Worm (Caenorhabditis elegans) whole organism, L4 larva: ENCODE measurements around the gene hsp-25.

ENCODE experiments used
- D1046.2 ChIP-seq: fragments of 200-800 bp; sonication (Bioruptor generic); IDR thresholded peaks from 2 replicates; pipeline ENCODE4 v1.3.6; 2022; ENCODE audit warnings: missing genetic modification characterization, missing compliant biosample characterization
- F26F4.8 ChIP-seq: fragments of 200-800 bp; sonication (Bioruptor generic); conservative IDR thresholded peaks from 2 replicates; pipeline ENCODE4 v1.3.6; 2022; ENCODE audit warnings: missing genetic modification characterization, missing compliant biosample characterization
- F49E8.2 ChIP-seq: sonication (generic microtip); optimal IDR thresholded peaks from 2 replicates; lab custom pipeline; 2016; ENCODE audit warnings: missing compliant biosample characterization, mild to moderate bottlenecking, missing genetic modification characterization, borderline replicate concordance
- T26A8.4 ChIP-seq: fragments of 200-800 bp; sonication (Bioruptor generic); IDR thresholded peaks from 2 replicates; pipeline ENCODE4 v1.3.6; 2022; ENCODE audit warnings: missing genetic modification characterization, missing compliant biosample characterization
- Y5F2A.4 ChIP-seq: fragments of 200-800 bp; sonication (Bioruptor generic); optimal IDR thresholded peaks from 2 replicates; lab custom pipeline; 2018; ENCODE audit warnings: mild to moderate bottlenecking, missing genetic modification characterization, missing compliant biosample characterization
- aly-2 ChIP-seq: sonication (generic microtip); optimal IDR thresholded peaks from 2 replicates; lab custom pipeline; 2018; ENCODE audit warnings: missing biosample characterization, missing genetic modification characterization
- ama-1 ChIP-seq: fragments of 150-350 bp; optimal IDR thresholded peaks from 2 replicates; lab custom pipeline; 2014; ENCODE audit warnings: inconsistent platforms, mixed read lengths
- attf-4 ChIP-seq: sonication (generic microtip); optimal IDR thresholded peaks from 3 replicates; lab custom pipeline; 2017; ENCODE audit warnings: missing biosample characterization, missing genetic modification characterization
- ceh-32 ChIP-seq: sonication (generic microtip); optimal IDR thresholded peaks from 2 replicates; lab custom pipeline; 2016; ENCODE audit warnings: mild to moderate bottlenecking, missing genetic modification characterization, missing compliant biosample characterization; ENCODE audit not compliant: poor library complexity
- ceh-44 ChIP-seq: fragments of 200-800 bp; sonication (Bioruptor generic); IDR thresholded peaks from 2 replicates; pipeline ENCODE4 v1.3.6; 2022; ENCODE audit warnings: missing genetic modification reagents, missing genetic modification characterization, missing compliant biosample characterization
- cey-2 ChIP-seq: sonication (generic microtip); optimal IDR thresholded peaks from 3 replicates; lab custom pipeline; 2017; ENCODE audit warnings: missing genetic modification characterization, mild to moderate bottlenecking, missing compliant biosample characterization, antibody characterized with exemption, borderline replicate concordance; ENCODE audit not compliant: insufficient read depth
- ctbp-1 ChIP-seq: fragments of 200-800 bp; sonication (Bioruptor generic); IDR thresholded peaks from 2 replicates; pipeline ENCODE4 v1.3.6; 2022; ENCODE audit warnings: missing genetic modification reagents, missing genetic modification characterization, missing compliant biosample characterization
- daf-16 ChIP-seq, 3 experiments: sonication (generic microtip); optimal IDR thresholded peaks; 2 replicates each; lab custom pipeline; 2016 to 2017; ENCODE audit warnings: missing genetic modification characterization in 3 of 3, missing genetic modification reagents in 3 of 3, mild to moderate bottlenecking in 2 of 3, missing compliant biosample characterization in 2 of 3, missing biosample characterization in 1 of 3, moderate library complexity in 1 of 3
- dmd-6 ChIP-seq: fragments of 200-800 bp; sonication (Bioruptor generic); IDR thresholded peaks from 2 replicates; pipeline ENCODE4 v1.3.6; 2022; ENCODE audit warnings: missing genetic modification reagents, missing genetic modification characterization, missing compliant biosample characterization
- dmd-8 ChIP-seq: fragments of 200-800 bp; sonication (Bioruptor generic); IDR thresholded peaks from 2 replicates; pipeline ENCODE4 v1.3.6; 2022; ENCODE audit warnings: missing genetic modification characterization, missing compliant biosample characterization
- dmd-9 ChIP-seq: fragments of 200-800 bp; sonication (Bioruptor generic); IDR thresholded peaks from 2 replicates; pipeline ENCODE4 v1.3.6; 2022; ENCODE audit warnings: missing genetic modification reagents, missing genetic modification characterization, missing compliant biosample characterization
- duxl-1 ChIP-seq: sonication (generic microtip); optimal IDR thresholded peaks from 2 replicates; lab custom pipeline; 2016; ENCODE audit warnings: mild to moderate bottlenecking, missing genetic modification characterization, moderate library complexity, missing compliant biosample characterization; ENCODE audit not compliant: poor library complexity
- dve-1 ChIP-seq: sonication (generic microtip); optimal IDR thresholded peaks from 2 replicates; lab custom pipeline; 2017; ENCODE audit warnings: antibody characterized with exemption, mild to moderate bottlenecking, missing genetic modification characterization, missing compliant biosample characterization; ENCODE audit not compliant: insufficient read depth
- fos-1 ChIP-seq: fragments of 150-350 bp; optimal IDR thresholded peaks from 2 replicates; lab custom pipeline; 2014; ENCODE audit warnings: missing biosample characterization, missing genetic modification characterization
- hlh-11 ChIP-seq: fragments of 200-800 bp; sonication (Bioruptor generic); optimal IDR thresholded peaks from 2 replicates; lab custom pipeline; 2018; ENCODE audit warnings: mild to moderate bottlenecking, missing genetic modification characterization, missing compliant biosample characterization
- jun-1 ChIP-seq: fragments of 150-350 bp; optimal IDR thresholded peaks from 2 replicates; lab custom pipeline; 2014; ENCODE audit warnings: missing biosample characterization, missing genetic modification reagents, missing genetic modification characterization
- lim-7 ChIP-seq: fragments of 200-800 bp; sonication (Bioruptor generic); IDR thresholded peaks from 2 replicates; pipeline ENCODE4 v1.3.6; 2022; ENCODE audit warnings: missing genetic modification characterization, missing compliant biosample characterization
- lin-1 ChIP-seq: fragments of 200-800 bp; sonication (Bioruptor generic); IDR thresholded peaks from 2 replicates; pipeline ENCODE4 v1.3.6; 2022; ENCODE audit warnings: missing genetic modification reagents, missing genetic modification characterization, missing compliant biosample characterization
- lin-15B ChIP-seq: fragments of 150-350 bp; sonication (generic microtip); optimal IDR thresholded peaks from 3 replicates; lab custom pipeline; 2014; ENCODE audit warnings: missing biosample characterization, missing genetic modification characterization
- lin-29 ChIP-seq: fragments of 200-800 bp; sonication (Bioruptor generic); IDR thresholded peaks from 2 replicates; pipeline ENCODE4 v1.3.6; 2022; ENCODE audit warnings: missing genetic modification reagents, missing genetic modification characterization, missing compliant biosample characterization
- lin-38 ChIP-seq: fragments of 200-800 bp; sonication (Bioruptor generic); IDR thresholded peaks from 2 replicates; pipeline ENCODE4 v1.3.6; 2022; ENCODE audit warnings: missing genetic modification reagents, missing genetic modification characterization, missing compliant biosample characterization
- lin-39 ChIP-seq: fragments of 150-350 bp; optimal IDR thresholded peaks from 2 replicates; lab custom pipeline; 2014; ENCODE audit warnings: missing biosample characterization, missing genetic modification reagents, missing genetic modification characterization
- lir-3 ChIP-seq: sonication (generic microtip); optimal IDR thresholded peaks from 2 replicates; lab custom pipeline; 2016; ENCODE audit warnings: mild to moderate bottlenecking, missing genetic modification characterization, missing compliant biosample characterization
- lsy-2 ChIP-seq, 2 experiments: fragments of 150-350 bp in 1 of 2; sonication (generic microtip) in 1 of 2; optimal IDR thresholded peaks; 2 replicates each; lab custom pipeline; 2014 to 2017; ENCODE audit warnings: missing biosample characterization in 2 of 2, missing genetic modification characterization in 2 of 2
- nhr-10 ChIP-seq: fragments of 150-350 bp; optimal IDR thresholded peaks from 2 replicates; lab custom pipeline; 2014; ENCODE audit warnings: missing biosample characterization, missing genetic modification characterization
- nhr-102 ChIP-seq: sonication (generic microtip); optimal IDR thresholded peaks from 2 replicates; lab custom pipeline; 2016; ENCODE audit warnings: mild to moderate bottlenecking, missing genetic modification characterization, moderate library complexity, missing compliant biosample characterization
- nhr-25 ChIP-seq: sonication (generic microtip); optimal IDR thresholded peaks from 2 replicates; lab custom pipeline; 2017; ENCODE audit warnings: missing genetic modification characterization, mild to moderate bottlenecking, missing compliant biosample characterization, antibody characterized with exemption, moderate library complexity, borderline replicate concordance; ENCODE audit not compliant: insufficient read depth
- nhr-28 ChIP-seq: fragments of 150-350 bp; optimal IDR thresholded peaks from 2 replicates; lab custom pipeline; 2014; ENCODE audit warnings: missing biosample characterization, missing genetic modification characterization
- nhr-42 ChIP-seq: fragments of 200-800 bp; sonication (Bioruptor generic); IDR thresholded peaks from 2 replicates; pipeline ENCODE4 v1.3.6; 2022; ENCODE audit warnings: missing genetic modification characterization, missing compliant biosample characterization
- nhr-6 ChIP-seq: fragments of 150-350 bp; optimal IDR thresholded peaks from 2 replicates; lab custom pipeline; 2014; ENCODE audit warnings: missing biosample characterization, missing genetic modification characterization
- nhr-77 ChIP-seq: fragments of 150-350 bp; optimal IDR thresholded peaks from 2 replicates; lab custom pipeline; 2014; ENCODE audit warnings: missing biosample characterization, missing genetic modification characterization
- rbr-2 ChIP-seq: sonication (generic microtip); optimal IDR thresholded peaks from 2 replicates; lab custom pipeline; 2016; ENCODE audit warnings: missing genotype, missing genetic modification characterization, missing compliant biosample characterization
- sdz-12 ChIP-seq: fragments of 200-800 bp; sonication (Bioruptor generic); optimal IDR thresholded peaks from 2 replicates; lab custom pipeline; 2018; ENCODE audit warnings: mild to moderate bottlenecking, missing genetic modification characterization, missing compliant biosample characterization
- snpc-1.2 ChIP-seq: fragments of 200-800 bp; sonication (Bioruptor generic); IDR thresholded peaks from 2 replicates; pipeline ENCODE4 v1.3.6; 2022; ENCODE audit warnings: missing genetic modification reagents, missing genetic modification characterization, missing compliant biosample characterization
- snpc-4 ChIP-seq: fragments of 150-350 bp; optimal IDR thresholded peaks from 2 replicates; lab custom pipeline; 2014; ENCODE audit warnings: missing biosample characterization, missing genetic modification characterization
- tag-97 ChIP-seq: fragments of 200-800 bp; sonication (Bioruptor generic); IDR thresholded peaks from 2 replicates; pipeline ENCODE4 v1.3.6; 2022; ENCODE audit warnings: missing genetic modification characterization, missing compliant biosample characterization
- vab-7 ChIP-seq: fragments of 200-800 bp; sonication (Bioruptor generic); IDR thresholded peaks from 2 replicates; pipeline ENCODE4 v1.3.6; 2022; ENCODE audit warnings: missing genetic modification reagents, missing genetic modification characterization, missing compliant biosample characterization
- zfp-2 ChIP-seq: sonication (generic microtip); optimal IDR thresholded peaks from 2 replicates; lab custom pipeline; 2016; ENCODE audit warnings: mild to moderate bottlenecking, missing genetic modification characterization, missing compliant biosample characterization

The hsp-25 gene

DNA sequence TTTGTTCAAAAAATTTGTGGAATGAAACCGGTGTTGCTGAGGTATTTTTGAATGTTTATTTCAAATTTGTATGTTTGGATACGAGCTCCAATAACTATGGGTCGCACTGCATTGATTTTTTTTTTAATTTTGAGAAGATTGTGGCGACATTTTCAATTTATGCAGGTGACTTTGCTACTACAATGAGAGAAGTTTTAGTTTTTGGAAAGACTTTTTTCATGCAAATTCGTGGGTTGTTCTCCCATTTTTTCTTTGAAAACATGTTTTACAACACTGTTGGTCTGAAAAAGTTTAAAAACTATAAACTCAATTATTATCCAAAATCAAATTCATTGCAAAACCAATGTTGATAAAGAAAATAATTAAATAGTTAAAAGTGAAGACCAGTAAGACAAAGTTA, 49.3 kb upstream of the hsp-25 start (continued):
- TF ChIP-seq cey-2 (no peak), attf-4 (tag; lab: Kevin White, UChicago) (no peak), nhr-28 (tag; lab: Kevin White, UChicago) (peak; percentile 21), dve-1 (tag; lab: Kevin White, UChicago) (peak; percentile 75), nhr-77 (tag; lab: Kevin White, UChicago) (peak; percentile 45), lim-7 (0 out of 2 replicates have a peak, but pooled peaks have one; percentile 30), nhr-102 (tag; lab: Kevin White, UChicago) (peak; percentile 76), nhr-25 (tag; lab: Kevin White, UChicago) (no peak), nhr-42 (no peak), lin-1 (0 out of 2 replicates have a peak, but pooled peaks have one; percentile 16)

DNA sequence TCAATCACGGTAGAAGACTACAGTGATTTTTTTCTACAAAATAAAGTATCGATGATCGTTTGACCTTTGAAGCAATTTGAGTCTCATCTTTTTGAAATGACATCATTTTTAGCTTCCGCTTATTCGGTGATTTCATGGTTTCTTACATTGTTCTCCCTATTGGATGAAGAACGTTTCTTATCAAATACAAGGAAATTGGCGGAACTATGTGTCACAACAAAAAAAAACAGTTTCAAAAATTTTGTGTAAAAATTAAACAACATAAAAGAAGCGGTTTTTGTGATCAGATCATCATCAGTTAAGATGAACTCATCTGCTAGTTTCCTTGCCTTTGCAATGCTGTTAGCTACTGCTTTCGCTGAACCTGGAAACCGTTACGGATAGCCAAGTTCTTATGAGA, 48.2 kb upstream of the hsp-25 start, which contains the start of gene C45B2.8:
Gene C45B2.8, plus strand, starts transcription at position 301 of the 400 bp plus-strand sequence.
- TF ChIP-seq dmd-8 (GFP tag; lab: Robert Waterston, UW) (no peak), ama-1 (no peak)

- TF ChIP-seq lin-39 (tag; lab: Kevin White, UChicago) (no peak), rbr-2 (no peak), snpc-4 (tag; lab: Kevin White, UChicago) (no peak), zfp-2 (no peak), ceh-44 (GFP tag; lab: Robert Waterston, UW) (no peak), nhr-6 (tag; lab: Kevin White, UChicago) (no peak), sdz-12 (GFP tag; lab: Kevin White, UChicago) (no peak), aly-2 (no peak), tag-97 (no peak), ceh-32 (tag; lab: Kevin White, UChicago) (no peak), ctbp-1 (GFP tag; lab: Robert Waterston, UW) (no peak), F26F4.8 (no peak)
- TF ChIP-seq, all 104 proteins: peak for 0
These were observed 46.4 kb upstream of the hsp-25 start, which contains the start of gene C45B2.1 for ce11 chrX:6085824-6086223. C45B2.1 (plus strand) TSS chrX:6086124.

- TF ChIP-seq T26A8.4 (GFP tag; lab: Robert Waterston, UW) (no peak), zfp-2 (no peak), snpc-1.2 (GFP tag; lab: Robert Waterston, UW) (no peak), dmd-6 (no peak), lin-38 (GFP tag; lab: Robert Waterston, UW) (no peak), lin-15B (tag; lab: Kevin White, UChicago) (no peak), dmd-9 (GFP tag; lab: Robert Waterston, UW) (no peak), lsy-2 (tag; optimal IDR thresholded peaks at IDR 0.05; lab: Kevin White, UChicago) (no peak), ceh-44 (GFP tag; lab: Robert Waterston, UW) (no peak), duxl-1 (no peak)
These were observed 45.0 kb upstream of the hsp-25 start, which contains the start of gene C45B2.2 for ce11 chrX:6084439-6084838. C45B2.2 (plus strand) TSS chrX:6084739.

DNA sequence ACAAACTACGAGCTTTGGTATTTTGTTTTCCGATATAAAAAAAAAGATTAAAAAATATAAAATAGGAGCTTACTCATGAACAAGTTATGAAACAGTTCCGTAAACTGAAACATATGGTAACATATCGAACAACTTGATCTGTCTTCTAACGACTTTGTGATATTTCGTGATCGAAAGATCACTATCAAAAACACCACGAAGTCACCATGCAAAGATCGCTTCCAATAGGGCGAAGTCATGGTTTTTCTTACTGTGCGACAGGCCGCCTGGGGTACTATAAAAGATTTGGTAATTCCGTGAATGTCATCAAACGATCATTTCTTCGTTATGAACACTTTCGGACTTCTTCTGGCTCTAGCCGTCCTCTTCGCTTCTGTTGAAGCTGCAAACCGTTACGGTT, 43.2 kb upstream of the hsp-25 start, which contains the start of gene C45B2.3:
Gene C45B2.3, plus strand, starts transcription at position 301 of the 400 bp plus-strand sequence.
- TF ChIP-seq hlh-11 (tag; lab: Kevin White, UChicago) (no peak), dmd-9 (GFP tag; lab: Robert Waterston, UW) (no peak), ceh-32 (tag; lab: Kevin White, UChicago) (no peak), jun-1 (no peak), sdz-12 (GFP tag; lab: Kevin White, UChicago) (no peak), lin-39 (tag; lab: Kevin White, UChicago) (no peak), daf-16 (GFP tag; optimal IDR thresholded peaks at IDR 0.05; lab: Kevin White, UChicago) (no peak), daf-16 (tag; optimal IDR thresholded peaks at IDR 0.05; lab: Kevin White, UChicago) (no peak), Y5F2A.4 (GFP tag; lab: Kevin White, UChicago) (no peak), lir-3 (tag; lab: Kevin White, UChicago) (no peak), F49E8.2 (tag; lab: Kevin White, UChicago) (no peak), lin-15B (tag; lab: Kevin White, UChicago) (no peak), fos-1 (tag; lab: Kevin White, UChicago) (no peak), ctbp-1 (GFP tag; lab: Robert Waterston, UW) (no peak), vab-7 (GFP tag; lab: Robert Waterston, UW) (no peak), nhr-10 (tag; lab: Kevin White, UChicago) (no peak), D1046.2 (no peak), attf-4 (tag; lab: Kevin White, UChicago) (no peak), lin-29 (no peak)
